Worm (Caenorhabditis elegans) whole organism, late embryonic: ENCODE data around the gene Y39A1A.21.

Source experiments
- C08G9.2 ChIP-seq: sonication (generic microtip); optimal IDR thresholded peaks from 2 replicates; lab custom pipeline; 2016; ENCODE audit warnings: mild to moderate bottlenecking, missing genetic modification characterization, moderate library complexity, missing compliant biosample characterization
- C38D4.7 ChIP-seq: fragments of 200-800 bp; sonication (Bioruptor generic); optimal IDR thresholded peaks from 2 replicates; lab custom pipeline; 2018; ENCODE audit warnings: mild to moderate bottlenecking, missing genetic modification characterization, moderate library complexity, missing compliant biosample characterization
- F13H6.1 ChIP-seq: sonication (generic microtip); optimal IDR thresholded peaks from 2 replicates; lab custom pipeline; 2016; ENCODE audit warnings: missing genetic modification characterization, missing compliant biosample characterization
- K09A11.1 ChIP-seq: sonication (generic microtip); optimal IDR thresholded peaks from 2 replicates; lab custom pipeline; 2017; ENCODE audit warnings: antibody characterized with exemption, mild to moderate bottlenecking, missing genetic modification characterization, missing compliant biosample characterization; ENCODE audit not compliant: insufficient read depth
- T23F11.4 ChIP-seq: fragments of 200-800 bp; sonication (Bioruptor generic); optimal IDR thresholded peaks from 2 replicates; lab custom pipeline; 2018; ENCODE audit warnings: mild to moderate bottlenecking, missing genetic modification characterization, missing compliant biosample characterization
- Y22D7AL.16 ChIP-seq: sonication (generic microtip); optimal IDR thresholded peaks from 2 replicates; lab custom pipeline; 2016; ENCODE audit warnings: missing genetic modification characterization, missing compliant biosample characterization
- ceh-14 ChIP-seq: sonication (generic microtip); optimal IDR thresholded peaks from 2 replicates; lab custom pipeline; 2016; ENCODE audit warnings: missing genotype, missing genetic modification characterization, missing compliant biosample characterization
- ceh-18 ChIP-seq: sonication (generic microtip); optimal IDR thresholded peaks from 2 replicates; lab custom pipeline; 2016; ENCODE audit warnings: missing genetic modification characterization, missing compliant biosample characterization
- ceh-19 ChIP-seq: fragments of 200-800 bp; sonication (Bioruptor generic); optimal IDR thresholded peaks from 2 replicates; lab custom pipeline; 2018; ENCODE audit warnings: mild to moderate bottlenecking, missing genetic modification characterization, missing compliant biosample characterization
- ceh-22 ChIP-seq: sonication (generic microtip); optimal IDR thresholded peaks from 2 replicates; lab custom pipeline; 2017; ENCODE audit warnings: missing biosample characterization, missing genetic modification characterization
- ceh-24 ChIP-seq: sonication (generic microtip); optimal IDR thresholded peaks from 2 replicates; lab custom pipeline; 2016; ENCODE audit warnings: mild to moderate bottlenecking, missing genetic modification characterization, missing compliant biosample characterization
- ceh-30 ChIP-seq: fragments of 150-350 bp; optimal IDR thresholded peaks from 2 replicates; lab custom pipeline; 2014; ENCODE audit warnings: missing biosample characterization, missing genetic modification characterization
- ceh-31 ChIP-seq: sonication (generic microtip); optimal IDR thresholded peaks from 2 replicates; lab custom pipeline; 2016; ENCODE audit warnings: missing genetic modification characterization, missing compliant biosample characterization
- ceh-34 ChIP-seq: sonication (generic microtip); optimal IDR thresholded peaks from 2 replicates; lab custom pipeline; 2016; ENCODE audit warnings: mild to moderate bottlenecking, missing genetic modification characterization, missing compliant biosample characterization
- ceh-45 ChIP-seq: fragments of 200-800 bp; sonication (Bioruptor generic); IDR thresholded peaks from 2 replicates; pipeline ENCODE4 v1.3.6; 2022; ENCODE audit warnings: missing genetic modification reagents, missing genetic modification characterization, missing compliant biosample characterization
- ceh-48 ChIP-seq: sonication (generic microtip); optimal IDR thresholded peaks from 2 replicates; lab custom pipeline; 2016; ENCODE audit warnings: missing genetic modification characterization, inconsistent platforms, missing compliant biosample characterization
- ceh-9 ChIP-seq: sonication (generic microtip); optimal IDR thresholded peaks from 2 replicates; lab custom pipeline; 2016; ENCODE audit warnings: mild to moderate bottlenecking, missing genetic modification characterization, inconsistent platforms, missing compliant biosample characterization
- che-1 ChIP-seq: sonication (generic microtip); optimal IDR thresholded peaks from 2 replicates; lab custom pipeline; 2016; ENCODE audit warnings: mild to moderate bottlenecking, missing genetic modification characterization, missing compliant biosample characterization
- dmd-4 ChIP-seq: sonication (generic microtip); optimal IDR thresholded peaks from 2 replicates; lab custom pipeline; 2016; ENCODE audit warnings: borderline replicate concordance, missing genetic modification characterization, missing compliant biosample characterization
- elt-2 ChIP-seq: sonication (generic microtip); optimal IDR thresholded peaks from 2 replicates; lab custom pipeline; 2016; ENCODE audit warnings: missing genetic modification reagents, missing genetic modification characterization, missing compliant biosample characterization
- elt-4 ChIP-seq: sonication (generic microtip); optimal IDR thresholded peaks from 2 replicates; lab custom pipeline; 2016; ENCODE audit warnings: missing genetic modification characterization, missing compliant biosample characterization
- ets-4 ChIP-seq: sonication (generic microtip); optimal IDR thresholded peaks from 2 replicates; lab custom pipeline; 2016; ENCODE audit warnings: missing genetic modification characterization, missing compliant biosample characterization
- eyg-1 ChIP-seq: sonication (generic microtip); optimal IDR thresholded peaks from 2 replicates; lab custom pipeline; 2016; ENCODE audit warnings: missing genotype, missing genetic modification characterization, missing compliant biosample characterization
- fax-1 ChIP-seq: sonication (generic microtip); optimal IDR thresholded peaks from 2 replicates; lab custom pipeline; 2016; ENCODE audit warnings: missing genotype, missing genetic modification characterization, missing compliant biosample characterization
- fkh-6 ChIP-seq: sonication (generic microtip); optimal IDR thresholded peaks from 2 replicates; lab custom pipeline; 2016; ENCODE audit warnings: missing genetic modification characterization, missing compliant biosample characterization
- gmeb-2 ChIP-seq: sonication (generic microtip); optimal IDR thresholded peaks from 2 replicates; lab custom pipeline; 2016; ENCODE audit warnings: missing genetic modification characterization, inconsistent platforms, missing compliant biosample characterization
- hlh-13 ChIP-seq: fragments of 200-800 bp; sonication (Bioruptor generic); optimal IDR thresholded peaks from 2 replicates; lab custom pipeline; 2018; ENCODE audit warnings: mild to moderate bottlenecking, missing genetic modification characterization, missing compliant biosample characterization
- hlh-15 ChIP-seq: sonication (generic microtip); optimal IDR thresholded peaks from 2 replicates; lab custom pipeline; 2016; ENCODE audit warnings: missing genetic modification characterization, missing compliant biosample characterization
- hlh-30 ChIP-seq: sonication (generic microtip); optimal IDR thresholded peaks from 2 replicates; lab custom pipeline; 2017; ENCODE audit warnings: antibody characterized with exemption, missing genetic modification characterization, missing compliant biosample characterization; ENCODE audit not compliant: insufficient read depth
- hlh-8 ChIP-seq: sonication (generic microtip); optimal IDR thresholded peaks from 2 replicates; lab custom pipeline; 2016; ENCODE audit warnings: missing genotype, missing genetic modification characterization, missing compliant biosample characterization
- lim-6 ChIP-seq: sonication (generic microtip); optimal IDR thresholded peaks from 2 replicates; lab custom pipeline; 2016; ENCODE audit warnings: missing genetic modification characterization, missing compliant biosample characterization
- lin-11 ChIP-seq: fragments of 200-800 bp; sonication (Bioruptor generic); optimal IDR thresholded peaks from 2 replicates; lab custom pipeline; 2018; ENCODE audit warnings: mild to moderate bottlenecking, missing genetic modification characterization, missing compliant biosample characterization
- madf-2 ChIP-seq: sonication (generic microtip); optimal IDR thresholded peaks from 2 replicates; lab custom pipeline; 2017; ENCODE audit warnings: missing genetic modification characterization, missing compliant biosample characterization
- nfya-1 ChIP-seq: sonication (generic microtip); optimal IDR thresholded peaks from 2 replicates; lab custom pipeline; 2017; ENCODE audit warnings: missing genetic modification characterization, mild to moderate bottlenecking, missing compliant biosample characterization, antibody characterized with exemption, moderate library complexity
- nhr-232 ChIP-seq: sonication (generic microtip); optimal IDR thresholded peaks from 2 replicates; lab custom pipeline; 2016; ENCODE audit warnings: missing genetic modification characterization, missing compliant biosample characterization
- npax-4 ChIP-seq: sonication (generic microtip); optimal IDR thresholded peaks from 2 replicates; lab custom pipeline; 2016; ENCODE audit warnings: missing genetic modification characterization, missing compliant biosample characterization
- odd-2 ChIP-seq: sonication (generic microtip); optimal IDR thresholded peaks from 2 replicates; lab custom pipeline; 2017; ENCODE audit warnings: antibody characterized with exemption, mild to moderate bottlenecking, missing genetic modification characterization, missing compliant biosample characterization
- pag-3 ChIP-seq: sonication (generic microtip); optimal IDR thresholded peaks from 2 replicates; lab custom pipeline; 2016; ENCODE audit warnings: missing compliant biosample characterization, missing genetic modification characterization, borderline replicate concordance
- pat-9 ChIP-seq: fragments of 200-800 bp; sonication (Bioruptor generic); optimal IDR thresholded peaks from 2 replicates; lab custom pipeline; 2018; ENCODE audit warnings: mild to moderate bottlenecking, missing genetic modification characterization, moderate library complexity, missing compliant biosample characterization
- pax-1 ChIP-seq: fragments of 150-350 bp; optimal IDR thresholded peaks from 2 replicates; lab custom pipeline; 2014; ENCODE audit warnings: missing biosample characterization, missing genetic modification characterization
- pha-2 ChIP-seq: sonication (generic microtip); optimal IDR thresholded peaks from 2 replicates; lab custom pipeline; 2017; ENCODE audit warnings: mild to moderate bottlenecking, missing genetic modification characterization, missing compliant biosample characterization
- pha-4 ChIP-seq: fragments of 150-350 bp; optimal IDR thresholded peaks from 2 replicates; lab custom pipeline; 2018; ENCODE audit warnings: missing biosample characterization, missing genetic modification reagents, missing genetic modification characterization
- pqm-1 ChIP-seq: sonication (generic microtip); optimal IDR thresholded peaks from 2 replicates; lab custom pipeline; 2016; ENCODE audit warnings: missing genetic modification characterization, missing compliant biosample characterization
- pros-1 ChIP-seq: fragments of 150-350 bp; optimal IDR thresholded peaks from 2 replicates; lab custom pipeline; 2014; ENCODE audit warnings: missing biosample characterization, missing genetic modification reagents, missing genetic modification characterization
- rnt-1 ChIP-seq: sonication (generic microtip); optimal IDR thresholded peaks from 2 replicates; lab custom pipeline; 2016; ENCODE audit warnings: missing genetic modification characterization, missing compliant biosample characterization
- sox-2 ChIP-seq: fragments of 200-800 bp; sonication (Bioruptor generic); IDR thresholded peaks from 2 replicates; pipeline ENCODE4 v1.3.6; 2022; ENCODE audit warnings: missing genetic modification reagents, missing genetic modification characterization, missing compliant biosample characterization
- syd-9 ChIP-seq: sonication (generic microtip); optimal IDR thresholded peaks from 2 replicates; lab custom pipeline; 2016; ENCODE audit warnings: mild to moderate bottlenecking, missing genetic modification characterization, moderate library complexity, missing compliant biosample characterization
- ttx-3 ChIP-seq: sonication (generic microtip); optimal IDR thresholded peaks from 2 replicates; lab custom pipeline; 2016; ENCODE audit warnings: missing genetic modification reagents, missing genetic modification characterization, missing compliant biosample characterization
- unc-3 ChIP-seq, 2 experiments: fragments of 200-800 bp in 1 of 2; sonication (Bioruptor generic) in 1 of 2; sonication (generic microtip) in 1 of 2; conservative IDR thresholded peaks in 1 of 2; optimal IDR thresholded peaks in 1 of 2; 2 replicates each; pipeline versions ENCODE4 v1.3.6 to Lab custom; 2016 to 2022; ENCODE audit warnings: missing compliant biosample characterization in 2 of 2, missing genetic modification characterization in 2 of 2, missing genetic modification reagents in 1 of 2
- unc-55 ChIP-seq: sonication (generic microtip); optimal IDR thresholded peaks from 2 replicates; lab custom pipeline; 2017; ENCODE audit warnings: missing biosample characterization, missing genetic modification reagents, missing genetic modification characterization
- unc-86 ChIP-seq: sonication (generic microtip); optimal IDR thresholded peaks from 2 replicates; lab custom pipeline; 2016; ENCODE audit warnings: missing genetic modification characterization, missing compliant biosample characterization
- zip-5 ChIP-seq: sonication (generic microtip); optimal IDR thresholded peaks from 2 replicates; lab custom pipeline; 2016; ENCODE audit warnings: missing genetic modification characterization, missing compliant biosample characterization
- ztf-16 ChIP-seq: sonication (generic microtip); optimal IDR thresholded peaks from 2 replicates; lab custom pipeline; 2017; ENCODE audit warnings: missing genetic modification characterization, missing compliant biosample characterization

Gene Y39A1A.21

DNA sequence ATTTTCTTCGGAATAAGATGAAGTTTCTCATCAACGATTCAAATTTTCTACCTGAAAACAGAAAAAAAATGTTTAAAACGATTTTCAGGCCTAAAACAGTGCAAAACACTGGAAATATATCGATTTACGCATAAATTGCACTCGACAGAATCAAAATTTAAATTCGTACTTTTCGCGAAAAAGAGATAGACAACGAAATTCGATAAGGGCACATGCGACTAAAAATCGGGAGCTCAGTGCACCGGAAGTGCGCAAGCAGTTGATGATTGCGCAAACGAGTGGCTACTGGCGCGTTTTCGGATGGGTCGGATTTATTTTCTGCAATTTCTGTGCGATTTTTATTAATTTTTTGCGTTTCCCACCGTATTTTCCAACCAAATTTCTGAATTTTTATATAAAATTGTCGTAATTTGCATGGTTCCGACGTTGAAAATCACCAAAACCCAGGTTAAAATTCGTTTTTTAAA lies at the start of gene Y39A1A.21, which contains the start of gene Y39A1A.22:
Gene Y39A1A.21 (minus strand): TSS at position 51 of the 467 bp plus-strand sequence.
Gene Y39A1A.22 (minus strand): TSS at position 57 of the 467 bp plus-strand sequence.
- TF ChIP-seq pag-3 (tag; lab: Kevin White, UChicago), result no peak
- TF ChIP-seq hlh-13 (GFP tag; lab: Kevin White, UChicago), result peak; percentile 8
- no peak for TF ChIP-seq fkh-6
- peak; percentile 12 for TF ChIP-seq hlh-15 (tag; lab: Kevin White, UChicago)
- TF ChIP-seq pha-4 (tag; lab: Kevin White, UChicago), result no peak
- TF ChIP-seq ets-4 (tag; lab: Kevin White, UChicago), result no peak
- no peak for TF ChIP-seq Y22D7AL.16 (tag; lab: Kevin White, UChicago)
- no peak for TF ChIP-seq lin-11 (tag; lab: Kevin White, UChicago)
- TF ChIP-seq ceh-19, result no peak
- TF ChIP-seq sox-2 (GFP tag; lab: Robert Waterston, UW), result no peak
- TF ChIP-seq elt-2 (tag; lab: Kevin White, UChicago), result peak; percentile 75
- peak; percentile 8 for TF ChIP-seq hlh-30
- peak; percentile 24 for TF ChIP-seq ceh-18 (tag; lab: Kevin White, UChicago)
- no peak for TF ChIP-seq syd-9 (tag; lab: Kevin White, UChicago)
- no peak for TF ChIP-seq pha-2 (tag; lab: Kevin White, UChicago)
- no peak for TF ChIP-seq nhr-232 (tag; lab: Kevin White, UChicago)
- TF ChIP-seq unc-55, result no peak
- TF ChIP-seq ceh-45, result no peak
- TF ChIP-seq unc-3 (GFP tag; conservative IDR thresholded peaks at IDR 0.05; lab: Robert Waterston, UW), result no peak
- TF ChIP-seq unc-3 (tag; optimal IDR thresholded peaks at IDR 0.05; lab: Kevin White, UChicago), result no peak
- TF ChIP-seq ceh-31 (tag; lab: Kevin White, UChicago), result peak; percentile 59
- TF ChIP-seq ceh-24 (tag; lab: Kevin White, UChicago), result no peak
- TF ChIP-seq ttx-3 (tag; lab: Kevin White, UChicago), result peak; percentile 5
- TF ChIP-seq hlh-8, result no peak
- TF ChIP-seq ceh-30 (tag; lab: Kevin White, UChicago), result no peak
- TF ChIP-seq ceh-9 (tag; lab: Kevin White, UChicago), result no peak
- peak; percentile 41 for TF ChIP-seq ztf-16 (tag; lab: Kevin White, UChicago)
- no peak for TF ChIP-seq F13H6.1
- TF ChIP-seq ceh-14 (tag; lab: Kevin White, UChicago), result no peak
- TF ChIP-seq pros-1 (tag; lab: Kevin White, UChicago), result no peak
- TF ChIP-seq npax-4 (tag; lab: Kevin White, UChicago), result no peak
- no peak for TF ChIP-seq elt-4
- TF ChIP-seq T23F11.4 (GFP tag; lab: Kevin White, UChicago), result no peak
- TF ChIP-seq zip-5 (tag; lab: Kevin White, UChicago), result peak; percentile 8
- no peak for TF ChIP-seq ceh-22 (tag; lab: Kevin White, UChicago)
- peak; percentile 30 for TF ChIP-seq che-1 (tag; lab: Kevin White, UChicago)
- no peak for TF ChIP-seq K09A11.1 (tag; lab: Kevin White, UChicago)
- peak; percentile 32 for TF ChIP-seq unc-86 (tag; lab: Kevin White, UChicago)
- TF ChIP-seq dmd-4 (tag; lab: Kevin White, UChicago), result no peak
- peak; percentile 45 for TF ChIP-seq C08G9.2
- TF ChIP-seq pat-9 (tag; lab: Kevin White, UChicago), result no peak
- TF ChIP-seq gmeb-2, result peak; percentile 40
- TF ChIP-seq lim-6 (tag; lab: Kevin White, UChicago), result no peak
- TF ChIP-seq eyg-1 (tag; lab: Kevin White, UChicago), result no peak
- TF ChIP-seq rnt-1, result no peak
- TF ChIP-seq madf-2 (tag; lab: Kevin White, UChicago), result no peak
- TF ChIP-seq fax-1 (tag; lab: Kevin White, UChicago), result no peak
- peak; percentile 48 for TF ChIP-seq ceh-34 (tag; lab: Kevin White, UChicago)
- TF ChIP-seq pqm-1, result no peak
- no peak for TF ChIP-seq C38D4.7 (GFP tag; lab: Kevin White, UChicago)
- peak; percentile 56 for TF ChIP-seq ceh-48 (tag; lab: Kevin White, UChicago)
- TF ChIP-seq pax-1, result no peak
- TF ChIP-seq nfya-1, result peak; percentile 80
- TF ChIP-seq odd-2 (tag; lab: Kevin White, UChicago), result no peak
